Worm (Caenorhabditis elegans): Measurements from ENCODE around the gene B0001.7.

- TF ChIP-seq ets-4 (tag; optimal IDR thresholded peaks at IDR 0.05), result no peak
- no peak for TF ChIP-seq pha-4 (tag; optimal IDR thresholded peaks at IDR 0.05)
- no peak for TF ChIP-seq sdc-2 (tag; optimal IDR thresholded peaks at IDR 0.05)
- TF ChIP-seq ama-1 (optimal IDR thresholded peaks at IDR 0.05), result no peak
- no peak for TF ChIP-seq tbx-7 (tag; optimal IDR thresholded peaks at IDR 0.05)
- no peak for TF ChIP-seq ceh-31 (tag; optimal IDR thresholded peaks at IDR 0.05)
- TF ChIP-seq F13H6.1 (tag; optimal IDR thresholded peaks at IDR 0.05), result no peak
- TF ChIP-seq eyg-1 (tag; optimal IDR thresholded peaks at IDR 0.05), result no peak
- no peak for TF ChIP-seq C08G9.2 (tag; optimal IDR thresholded peaks at IDR 0.05)
- no peak for TF ChIP-seq ahr-1 (tag; optimal IDR thresholded peaks at IDR 0.05)
- no peak for TF ChIP-seq ttx-3 (tag; optimal IDR thresholded peaks at IDR 0.05)
- no peak for TF ChIP-seq lim-6 (tag; optimal IDR thresholded peaks at IDR 0.05)
Observed at ce11 chrIV:12110339-12110738, 43.7 kb downstream of the B0001.7 start, which contains the start of gene col-129.
